Worm (Caenorhabditis elegans) whole organism, young adult: ENCODE data around the gene spp-8.

Experiments used
- C17E4.6 ChIP-seq: fragments of 200-800 bp; sonication (Bioruptor generic); IDR thresholded peaks from 2 replicates; pipeline ENCODE4 v1.3.6; 2022; ENCODE audit warnings: missing genetic modification reagents, missing genetic modification characterization, missing compliant biosample characterization
- F39B2.1 ChIP-seq: fragments of 200-800 bp; sonication (Bioruptor generic); IDR thresholded peaks from 2 replicates; pipeline ENCODE4 v1.3.6; 2022; ENCODE audit warnings: missing genetic modification reagents, missing genetic modification characterization, missing compliant biosample characterization
- ceh-27 ChIP-seq: fragments of 200-800 bp; sonication (Bioruptor generic); optimal IDR thresholded peaks from 2 replicates; lab custom pipeline; 2018; ENCODE audit warnings: mild to moderate bottlenecking, missing genetic modification characterization, moderate library complexity, missing compliant biosample characterization
- hmg-20 ChIP-seq: fragments of 200-800 bp; sonication (Bioruptor generic); IDR thresholded peaks from 2 replicates; pipeline ENCODE4 v1.3.6; 2022; ENCODE audit warnings: missing genetic modification reagents, missing genetic modification characterization, missing compliant biosample characterization
- lsl-1 ChIP-seq: fragments of 200-800 bp; sonication (Bioruptor generic); optimal IDR thresholded peaks from 2 replicates; lab custom pipeline; 2018; ENCODE audit warnings: mild to moderate bottlenecking, missing genetic modification characterization, moderate library complexity, missing compliant biosample characterization
- snpc-1.3 ChIP-seq: sonication (generic microtip); optimal IDR thresholded peaks from 2 replicates; lab custom pipeline; 2017; ENCODE audit warnings: missing genetic modification characterization, mild to moderate bottlenecking, missing compliant biosample characterization, antibody characterized with exemption, moderate library complexity, missing genotype, missing genetic modification reagents; ENCODE audit not compliant: insufficient read depth
- snpc-4 ChIP-seq, 5 experiments: fragments of 150-350 bp in 1 of 5; sonication (generic microtip) in 4 of 5; optimal IDR thresholded peaks; 2 replicates each; lab custom pipeline; 2014 to 2018; ENCODE audit warnings: missing genetic modification characterization in 5 of 5, missing biosample characterization in 3 of 5, antibody characterized with exemption in 2 of 5, mild to moderate bottlenecking in 2 of 5, missing compliant biosample characterization in 2 of 5, missing genotype in 2 of 5, moderate library complexity in 2 of 5, missing genetic modification reagents in 1 of 5
- ztf-25 ChIP-seq: fragments of 200-800 bp; sonication (Bioruptor generic); IDR thresholded peaks from 2 replicates; pipeline ENCODE4 v1.3.6; 2022; ENCODE audit warnings: missing genetic modification reagents, missing genetic modification characterization, missing compliant biosample characterization
- ztf-28 ChIP-seq: fragments of 200-800 bp; sonication (Bioruptor generic); IDR thresholded peaks from 2 replicates; pipeline ENCODE4 v1.3.6; 2022; ENCODE audit warnings: missing genetic modification reagents, missing genetic modification characterization, missing compliant biosample characterization

ce11 chrIV:8510534-8510933, 29.1 kb downstream of the spp-8 start, which contains the start of gene tag-77:
- no peak for TF ChIP-seq snpc-1.3 (tag; lab: Kevin White, UChicago)
- TF ChIP-seq snpc-4 (GFP tag; optimal IDR thresholded peaks at IDR 0.05; lab: Kevin White, UChicago) = no peak
- TF ChIP-seq snpc-4 (tag; optimal IDR thresholded peaks at IDR 0.05; lab: Kevin White, UChicago) = peak in 1 of 4 experiments; percentile 17
- TF ChIP-seq hmg-20 = no peak
- no peak for TF ChIP-seq ztf-28 (GFP tag; lab: Robert Waterston, UW)
- no peak for TF ChIP-seq ztf-25 (GFP tag; lab: Robert Waterston, UW)
- no peak for TF ChIP-seq lsl-1
- no peak for TF ChIP-seq F39B2.1 (GFP tag; lab: Robert Waterston, UW)
- TF ChIP-seq ceh-27 (GFP tag; lab: Kevin White, UChicago) = no peak
- no peak for TF ChIP-seq C17E4.6
